Worm (Caenorhabditis elegans): ENCODE results near the gene sdz-10.

DNA sequence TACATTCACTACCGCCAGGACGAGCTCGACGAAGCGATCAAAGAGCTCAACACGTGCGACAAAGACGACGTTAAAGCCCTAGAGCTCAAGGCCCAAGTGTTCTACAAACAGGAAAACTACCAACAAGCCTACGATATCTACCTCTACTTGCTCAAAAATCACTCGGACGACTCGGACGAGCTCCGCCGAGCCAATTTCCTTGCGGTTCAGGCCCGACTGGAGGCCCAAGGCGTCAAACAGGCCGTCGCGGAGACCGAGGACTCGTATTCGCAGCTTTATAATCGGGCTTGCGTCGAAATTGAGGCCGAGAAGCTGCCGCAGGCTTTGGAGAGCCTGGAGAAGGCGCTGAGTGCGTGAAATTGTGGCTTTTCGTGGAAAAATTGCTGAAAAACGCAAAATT, 15.8 kb upstream of the sdz-10 start:
- TF ChIP-seq ztf-11 (tag; optimal IDR thresholded peaks at IDR 0.05) (no peak), mep-1 (tag; optimal IDR thresholded peaks at IDR 0.05) (no peak), nhr-76 (tag; optimal IDR thresholded peaks at IDR 0.05) (no peak), unc-39 (tag; optimal IDR thresholded peaks at IDR 0.05) (no peak), sem-2 (GFP tag; optimal IDR thresholded peaks at IDR 0.05) (no peak), blmp-1 (tag; optimal IDR thresholded peaks at IDR 0.05) (no peak), tbx-8 (GFP tag; optimal IDR thresholded peaks at IDR 0.05) (no peak), elt-3 (tag; optimal IDR thresholded peaks at IDR 0.05) (no peak), ces-1 (GFP tag; optimal IDR thresholded peaks at IDR 0.05) (no peak), pha-4 (tag; optimal IDR thresholded peaks at IDR 0.05) (no peak), sptf-1 (tag; optimal IDR thresholded peaks at IDR 0.05) (no peak), lsy-2 (tag; optimal IDR thresholded peaks at IDR 0.05) (no peak)
